Fruit fly (Drosophila melanogaster): ENCODE measurements around the gene CG13308.

Gene CG13308

dm6 chr3L:8765969-8766538 lies 42.3 kb upstream of the CG13308 start (continued):
- TF ChIP-seq ranshi (GFP tag; IDR thresholded peaks at IDR 0.05) (peak; percentile 97), Ptx1 (GFP tag; IDR thresholded peaks at IDR 0.05) (peak; percentile 98), CG2678 (tag; optimal IDR thresholded peaks at IDR 0.05) (peak; percentile 95), Oli (tag; optimal IDR thresholded peaks at IDR 0.05) (peak; percentile 100), CG13123 (GFP tag; optimal IDR thresholded peaks at IDR 0.05) (peak; percentile 96), Hsf (GFP tag; optimal IDR thresholded peaks at IDR 0.05) (peak; percentile 99), Gsc (GFP tag; IDR thresholded peaks at IDR 0.05) (peak; percentile 96), abd-A (tag; optimal IDR thresholded peaks at IDR 0.05) (peak; percentile 73), slbo (GFP tag; IDR thresholded peaks at IDR 0.05) (peak; percentile 98), Drgx (GFP tag; IDR thresholded peaks at IDR 0.05) (peak; percentile 94), dpn (GFP tag; optimal IDR thresholded peaks at IDR 0.05) (peak; percentile 93 to 99), insv (GFP tag; optimal IDR thresholded peaks at IDR 0.05) (peak; percentile 51 to 78), Ada2b (GFP tag; IDR thresholded peaks at IDR 0.05) (peak; percentile 98), CG12391 (tag; optimal IDR thresholded peaks at IDR 0.05) (peak; percentile 98), CG10543 (GFP tag; optimal IDR thresholded peaks at IDR 0.05) (peak; percentile 98), CG9932 (GFP tag; IDR thresholded peaks at IDR 0.05) (peak; percentile 98), CG1792 (GFP tag; optimal IDR thresholded peaks at IDR 0.05) (peak; percentile 93), run (tag; optimal IDR thresholded peaks at IDR 0.05) (peak; percentile 96), Aef1 (GFP tag; IDR thresholded peaks at IDR 0.05) (peak; percentile 98), CG18619 (GFP tag; optimal IDR thresholded peaks at IDR 0.05) (peak; percentile 99), CG34422 (GFP tag; IDR thresholded peaks at IDR 0.05) (peak; percentile 97), vvl (GFP tag; IDR thresholded peaks at IDR 0.05) (peak; percentile 97), CG33557 (GFP tag; optimal IDR thresholded peaks at IDR 0.05) (peak; percentile 99), CG6254 (GFP tag; optimal IDR thresholded peaks at IDR 0.05) (peak; percentile 91), gsb (GFP tag; IDR thresholded peaks at IDR 0.05) (peak; percentile 97), ash1 (GFP tag; optimal IDR thresholded peaks at IDR 0.05) (no peak), CG14667 (GFP tag; IDR thresholded peaks at IDR 0.05) (peak; percentile 96), seq (GFP tag; IDR thresholded peaks at IDR 0.05) (peak; percentile 98), Hand (GFP tag; optimal IDR thresholded peaks at IDR 0.05) (peak; percentile 95), pum (GFP tag; optimal IDR thresholded peaks at IDR 0.05) (peak; percentile 92), vnd (GFP tag; IDR thresholded peaks at IDR 0.05; ENCODE audit: partially characterized antibody) (peak; percentile 75), chinmo (GFP tag; IDR thresholded peaks at IDR 0.05; ENCODE audit: partially characterized antibody) (peak; percentile 95; the same call in 3 of the 4 replicates), lbe (GFP tag; optimal IDR thresholded peaks at IDR 0.05) (peak; percentile 97), Deaf1 (tag; optimal IDR thresholded peaks at IDR 0.05) (peak; percentile 82), schlank (tag; optimal IDR thresholded peaks at IDR 0.05) (peak; percentile 94), Ssrp (tag; optimal IDR thresholded peaks at IDR 0.05) (peak; percentile 99), CG15514 (GFP tag; optimal IDR thresholded peaks at IDR 0.05) (peak; percentile 87), CG34376 (GFP tag; optimal IDR thresholded peaks at IDR 0.05) (peak; percentile 66), Taf1 (GFP tag; IDR thresholded peaks at IDR 0.05) (peak; percentile 95), Trl (optimal IDR thresholded peaks at IDR 0.05) (peak; percentile 56 to 79), Trl (GFP tag; optimal IDR thresholded peaks at IDR 0.05) (peak; percentile 95), Dbx (GFP tag; IDR thresholded peaks at IDR 0.05) (peak; percentile 97), eve (GFP tag; optimal IDR thresholded peaks at IDR 0.05) (peak; percentile 74 to 100), CG17359 (tag; optimal IDR thresholded peaks at IDR 0.05) (peak; percentile 95), ATbp (GFP tag; optimal IDR thresholded peaks at IDR 0.05) (peak; percentile 97), kni (GFP tag; optimal IDR thresholded peaks at IDR 0.05) (peak; percentile 94), Hey (tag; optimal IDR thresholded peaks at IDR 0.05) (peak; percentile 91), CG16863 (GFP tag; optimal IDR thresholded peaks at IDR 0.05) (peak; percentile 98), CG18764 (GFP tag; optimal IDR thresholded peaks at IDR 0.05) (peak; percentile 91), dm (GFP tag; optimal IDR thresholded peaks at IDR 0.05) (peak; percentile 93)
